Fruit fly (Drosophila melanogaster) whole organism, embryonic: ENCODE data around the gene CRAT.
A peak's percentile ranks its signal among the peaks of the same experiment; 100 is the strongest.

ENCODE experiments used
- Adf1 ChIP-seq: fragments of 200-800 bp; sonication (Bioruptor generic); IDR thresholded peaks from 2 replicates; pipeline ENCODE4 v1.3.6; 2022; ENCODE audit warnings: missing biosample characterization, missing genetic modification characterization
- CG11093 ChIP-seq: fragments of 200-800 bp; sonication (Bioruptor generic); IDR thresholded peaks from 3 replicates; pipeline ENCODE4 v1.3.6; 2022; ENCODE audit warnings: missing biosample characterization, missing genetic modification characterization
- CG12219 ChIP-seq: fragments of 200-800 bp; sonication (Bioruptor generic); optimal IDR thresholded peaks from 3 replicates; lab custom pipeline; 2018; ENCODE audit warnings: missing biosample characterization, mild to moderate bottlenecking, missing genetic modification characterization
- CG12236 ChIP-seq: fragments of 200-800 bp; sonication (Bioruptor generic); optimal IDR thresholded peaks from 2 replicates; lab custom pipeline; 2016; ENCODE audit warnings: missing biosample characterization, missing genetic modification characterization
- CG1233 ChIP-seq: fragments of 200-800 bp; sonication (Bioruptor generic); optimal IDR thresholded peaks from 4 replicates; lab custom pipeline; 2018; ENCODE audit warnings: missing biosample characterization, mild to moderate bottlenecking, missing genetic modification characterization
- CG12744 ChIP-seq: fragments of 200-800 bp; sonication (Bioruptor generic); optimal IDR thresholded peaks from 2 replicates; lab custom pipeline; 2016; ENCODE audit warnings: missing biosample characterization, missing genetic modification characterization
- CG15479 ChIP-seq: fragments of 200-800 bp; sonication (Bioruptor generic); optimal IDR thresholded peaks from 3 replicates; lab custom pipeline; 2019; ENCODE audit warnings: missing biosample characterization, mild to moderate bottlenecking, missing genetic modification characterization, moderate library complexity
- CG16813 ChIP-seq: fragments of 200-800 bp; sonication (Bioruptor generic); IDR thresholded peaks from 3 replicates; pipeline ENCODE4 v1.3.6; 2022; ENCODE audit warnings: missing biosample characterization, missing genetic modification characterization; ENCODE audit not compliant: partially characterized antibody
- CG18619 ChIP-seq: fragments of 200-800 bp; sonication (Bioruptor generic); optimal IDR thresholded peaks from 3 replicates; lab custom pipeline; 2017; ENCODE audit warnings: missing biosample characterization, mild to moderate bottlenecking, missing genetic modification characterization
- CG30431 ChIP-seq: fragments of 200-800 bp; sonication (Bioruptor generic); optimal IDR thresholded peaks from 2 replicates; lab custom pipeline; 2017; ENCODE audit warnings: missing biosample characterization, missing genetic modification characterization
- CG31365 ChIP-seq: fragments of 200-800 bp; sonication (Bioruptor generic); optimal IDR thresholded peaks from 2 replicates; lab custom pipeline; 2018; ENCODE audit warnings: missing biosample characterization, mild to moderate bottlenecking, missing genetic modification characterization
- CG31441 ChIP-seq: fragments of 200-800 bp; sonication (Bioruptor generic); IDR thresholded peaks from 2 replicates; pipeline ENCODE4 v1.3.6; 2022; ENCODE audit warnings: missing biosample characterization, missing genetic modification characterization
- CG3281 ChIP-seq: fragments of 200-800 bp; sonication (Bioruptor generic); optimal IDR thresholded peaks from 3 replicates; lab custom pipeline; 2017; ENCODE audit warnings: missing biosample characterization, mild to moderate bottlenecking, missing genetic modification characterization
- CG3847 ChIP-seq: fragments of 200-800 bp; sonication (Bioruptor generic); IDR thresholded peaks from 2 replicates; pipeline ENCODE4 v1.3.6; 2022; ENCODE audit warnings: missing biosample characterization, missing genetic modification characterization
- CG7372 ChIP-seq: fragments of 200-800 bp; sonication (Bioruptor generic); IDR thresholded peaks from 2 replicates; pipeline ENCODE4 v1.3.6; 2022; ENCODE audit warnings: missing biosample characterization, missing genetic modification characterization
- CG9437 ChIP-seq: fragments of 200-800 bp; sonication (Bioruptor generic); optimal IDR thresholded peaks from 2 replicates; lab custom pipeline; 2018; ENCODE audit warnings: missing biosample characterization, mild to moderate bottlenecking, missing genetic modification characterization
- Dbx ChIP-seq: fragments of 200-800 bp; sonication (Bioruptor generic); IDR thresholded peaks from 3 replicates; pipeline ENCODE4 v1.3.6; 2022; ENCODE audit warnings: missing biosample characterization, missing genetic modification characterization
- Dll ChIP-seq: fragments of 200-800 bp; sonication (Bioruptor generic); IDR thresholded peaks from 4 replicates; pipeline ENCODE4 v1.3.6; 2022; ENCODE audit warnings: missing biosample characterization, missing genetic modification characterization; ENCODE audit not compliant: partially characterized antibody
- Dref ChIP-seq: fragments of 200-800 bp; sonication (Bioruptor generic); IDR thresholded peaks from 2 replicates; pipeline ENCODE4 v1.3.6; 2022; ENCODE audit warnings: missing biosample characterization, missing genetic modification characterization
- Eip74EF ChIP-seq, 2 experiments: fragments of 200-800 bp in 1 of 2; fragments of >200 bp in 1 of 2; sonication (Bioruptor generic) in 1 of 2; optimal IDR thresholded peaks; 2 replicates each; lab custom pipeline; 2017 to 2019; ENCODE audit warnings: missing biosample characterization in 2 of 2, missing genetic modification characterization in 2 of 2, mild to moderate bottlenecking in 1 of 2, moderate library complexity in 1 of 2
- Ets65A ChIP-seq: fragments of 200-800 bp; sonication (Bioruptor generic); peaks from one replicate; lab custom pipeline; 2016; ENCODE audit warnings: missing biosample characterization, missing genetic modification characterization
- Hmr ChIP-seq: fragments of 200-800 bp; sonication (Bioruptor generic); optimal IDR thresholded peaks from 3 replicates; lab custom pipeline; 2017; ENCODE audit warnings: mild to moderate bottlenecking, missing biosample characterization, missing genetic modification reagents, missing genetic modification characterization
- Max ChIP-seq: fragments of 200-800 bp; sonication (Bioruptor generic); optimal IDR thresholded peaks from 2 replicates; lab custom pipeline; 2016; ENCODE audit warnings: missing biosample characterization, mild to moderate bottlenecking, missing genetic modification characterization
- Meics ChIP-seq: fragments of 200-800 bp; sonication (Bioruptor generic); optimal IDR thresholded peaks from 2 replicates; lab custom pipeline; 2017; ENCODE audit warnings: missing biosample characterization, mild to moderate bottlenecking, missing genetic modification characterization
- Neu2 ChIP-seq: fragments of 200-800 bp; sonication (Bioruptor generic); optimal IDR thresholded peaks from 3 replicates; lab custom pipeline; 2016; ENCODE audit warnings: missing biosample characterization, missing genetic modification characterization, borderline replicate concordance
- Sry-δ ChIP-seq: fragments of 200-800 bp; sonication (Bioruptor generic); optimal IDR thresholded peaks from 2 replicates; lab custom pipeline; 2016; ENCODE audit warnings: missing biosample characterization, missing genetic modification characterization
- Vsx1 ChIP-seq: fragments of 200-800 bp; sonication (Bioruptor generic); optimal IDR thresholded peaks from 2 replicates; lab custom pipeline; 2017; ENCODE audit warnings: missing biosample characterization, mild to moderate bottlenecking, missing genetic modification characterization, missing genetic modification reagents
- ab ChIP-seq: fragments of 200-800 bp; sonication (Bioruptor generic); optimal IDR thresholded peaks from 2 replicates; lab custom pipeline; 2016; ENCODE audit warnings: missing biosample characterization, missing genetic modification characterization
- az2 ChIP-seq: fragments of 200-800 bp; sonication (Bioruptor generic); optimal IDR thresholded peaks from 3 replicates; lab custom pipeline; 2016; ENCODE audit warnings: missing biosample characterization, missing genetic modification characterization
- bbx ChIP-seq: fragments of 200-800 bp; sonication (Bioruptor generic); IDR thresholded peaks from 2 replicates; pipeline ENCODE4 v1.3.6; 2022; ENCODE audit warnings: missing biosample characterization, missing genetic modification characterization; ENCODE audit not compliant: partially characterized antibody
- bcd ChIP-seq: fragments of 200-800 bp; sonication (Bioruptor generic); optimal IDR thresholded peaks from 2 replicates; lab custom pipeline; 2017; ENCODE audit warnings: missing biosample characterization, mild to moderate bottlenecking, missing genetic modification characterization
- emc ChIP-seq: fragments of 200-800 bp; sonication (Bioruptor generic); optimal IDR thresholded peaks from 2 replicates; lab custom pipeline; 2016; ENCODE audit warnings: missing biosample characterization, missing genetic modification characterization
- ems ChIP-seq: fragments of 200-800 bp; sonication (Bioruptor generic); optimal IDR thresholded peaks from 3 replicates; lab custom pipeline; 2016; ENCODE audit warnings: missing biosample characterization, missing genetic modification characterization
- fd102C ChIP-seq: fragments of 200-800 bp; sonication (Bioruptor generic); optimal IDR thresholded peaks from 2 replicates; lab custom pipeline; 2018; ENCODE audit warnings: missing biosample characterization, mild to moderate bottlenecking, missing genetic modification characterization, moderate library complexity
- gcm2 ChIP-seq: fragments of 200-800 bp; sonication (Bioruptor generic); optimal IDR thresholded peaks from 2 replicates; lab custom pipeline; 2016; ENCODE audit warnings: missing biosample characterization, missing genetic modification characterization
- gem ChIP-seq: fragments of 200-800 bp; sonication (Bioruptor generic); optimal IDR thresholded peaks from 2 replicates; lab custom pipeline; 2019; ENCODE audit warnings: missing biosample characterization, mild to moderate bottlenecking, missing genetic modification characterization, moderate library complexity
- maf-S ChIP-seq: fragments of 200-800 bp; sonication (Bioruptor generic); optimal IDR thresholded peaks from 2 replicates; lab custom pipeline; 2016; ENCODE audit warnings: missing biosample characterization, missing genetic modification characterization
- mld ChIP-seq: fragments of 200-800 bp; sonication (Bioruptor generic); IDR thresholded peaks from 3 replicates; pipeline ENCODE4 v1.3.6; 2022; ENCODE audit warnings: missing biosample characterization, missing genetic modification characterization; ENCODE audit not compliant: partially characterized antibody
- nerfin-1 ChIP-seq: fragments of 200-800 bp; sonication (Bioruptor generic); optimal IDR thresholded peaks from 3 replicates; lab custom pipeline; 2019; ENCODE audit warnings: missing biosample characterization, mild to moderate bottlenecking, missing genetic modification characterization, moderate library complexity
- sens ChIP-seq: fragments of 200-800 bp; sonication (Bioruptor generic); peaks from one replicate; lab custom pipeline; 2016; ENCODE audit warnings: missing biosample characterization, missing genetic modification characterization
- sima ChIP-seq: fragments of 200-800 bp; sonication (Bioruptor generic); optimal IDR thresholded peaks from 2 replicates; lab custom pipeline; 2016; ENCODE audit warnings: missing biosample characterization, missing genetic modification characterization
- stwl ChIP-seq: fragments of 200-800 bp; sonication (Bioruptor generic); optimal IDR thresholded peaks from 3 replicates; lab custom pipeline; 2018; ENCODE audit warnings: missing biosample characterization, mild to moderate bottlenecking, missing genetic modification characterization, moderate library complexity
- sug ChIP-seq: fragments of 200-800 bp; optimal IDR thresholded peaks from 2 replicates; lab custom pipeline; 2019; ENCODE audit warnings: missing biosample characterization, mild to moderate bottlenecking, missing genetic modification characterization, moderate library complexity
- tio ChIP-seq: fragments of 200-800 bp; sonication (Bioruptor generic); optimal IDR thresholded peaks from 2 replicates; lab custom pipeline; 2017; ENCODE audit warnings: missing biosample characterization, missing genetic modification characterization, inconsistent platforms
- vfl ChIP-seq: fragments of 200-800 bp; sonication (Bioruptor generic); optimal IDR thresholded peaks from 2 replicates; lab custom pipeline; 2016; ENCODE audit warnings: missing biosample characterization, missing genetic modification characterization
- yki ChIP-seq: fragments of >200 bp; optimal IDR thresholded peaks from 3 replicates; lab custom pipeline; 2018

CRAT gene

DNA sequence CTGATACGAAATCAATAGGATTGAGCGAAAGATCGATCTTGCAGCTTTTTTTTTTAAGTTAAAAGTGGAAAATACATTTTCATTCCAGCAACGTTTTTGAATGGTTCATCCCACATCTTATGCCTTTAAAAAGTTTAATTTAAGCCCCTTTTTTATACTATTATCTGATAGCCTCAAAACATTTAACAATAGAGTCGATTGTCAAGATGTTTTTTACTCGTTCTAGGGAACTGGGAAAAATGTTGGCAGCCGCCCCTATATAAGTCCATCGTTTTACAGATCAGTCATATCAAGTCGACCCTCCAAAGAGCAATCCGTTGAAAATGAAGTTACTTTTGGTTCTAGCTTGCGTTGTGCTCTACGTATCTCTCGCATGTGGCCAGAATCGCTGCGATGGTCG, 1.7 kb upstream of the CRAT start, which contains the start of gene CG42537:
Gene CG42537 (plus strand): TSS at position 301 of the 400 bp plus-strand sequence.
- TF ChIP-seq Vsx1 (GFP tag; lab: Kevin White, UChicago) = no peak
- no peak for TF ChIP-seq Eip74EF (GFP tag; optimal IDR thresholded peaks at IDR 0.05; lab: Kevin White, UChicago)
- peak; percentile 53 for TF ChIP-seq sens (GFP tag; lab: Kevin White, UChicago)
- TF ChIP-seq CG18619 (GFP tag; lab: Kevin White, UChicago) = no peak

DNA sequence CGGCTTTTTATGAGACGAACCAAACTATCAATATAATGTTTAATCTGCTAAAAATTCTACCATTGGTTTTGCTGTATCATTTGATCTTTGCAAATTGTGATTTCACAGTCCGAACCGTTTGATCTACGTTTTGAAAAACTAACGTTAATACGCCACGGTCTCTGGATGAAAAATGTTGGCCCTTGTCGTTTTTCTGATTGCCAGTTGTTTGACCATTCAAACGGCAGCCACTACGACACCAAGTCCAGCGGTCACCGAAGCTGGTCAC, 1.6 kb downstream of the CRAT start, which contains the start of gene CG42564:
Gene CG42564 (plus strand): TSS at position 169 of the 268 bp plus-strand sequence.
- TF ChIP-seq Dbx (GFP tag; lab: Robert Waterston, UW) = no peak
- TF ChIP-seq Ets65A (GFP tag; lab: Kevin White, UChicago) = peak; percentile 47
- no peak for TF ChIP-seq ems (GFP tag; lab: Kevin White, UChicago)
- TF ChIP-seq fd102C (GFP tag; lab: Kevin White, UChicago) = no peak
- peak; percentile 75 for TF ChIP-seq Meics (GFP tag; lab: Kevin White, UChicago)
- TF ChIP-seq sens (GFP tag; lab: Kevin White, UChicago) = peak; percentile 7
- TF ChIP-seq Neu2 (GFP tag; lab: Kevin White, UChicago) = no peak
- TF ChIP-seq Dll (GFP tag; lab: Robert Waterston, UW) = no peak
- no peak for TF ChIP-seq CG1233
- no peak for TF ChIP-seq CG9437 (GFP tag; lab: Kevin White, UChicago)
- no peak for TF ChIP-seq gcm2 (GFP tag; lab: Kevin White, UChicago)
- peak; percentile 2 for TF ChIP-seq Sry-δ (GFP tag; lab: Kevin White, UChicago)
- no peak for TF ChIP-seq CG7372 (GFP tag; lab: Robert Waterston, UW)
- no peak for TF ChIP-seq yki (lab: Kevin White, UChicago)

DNA sequence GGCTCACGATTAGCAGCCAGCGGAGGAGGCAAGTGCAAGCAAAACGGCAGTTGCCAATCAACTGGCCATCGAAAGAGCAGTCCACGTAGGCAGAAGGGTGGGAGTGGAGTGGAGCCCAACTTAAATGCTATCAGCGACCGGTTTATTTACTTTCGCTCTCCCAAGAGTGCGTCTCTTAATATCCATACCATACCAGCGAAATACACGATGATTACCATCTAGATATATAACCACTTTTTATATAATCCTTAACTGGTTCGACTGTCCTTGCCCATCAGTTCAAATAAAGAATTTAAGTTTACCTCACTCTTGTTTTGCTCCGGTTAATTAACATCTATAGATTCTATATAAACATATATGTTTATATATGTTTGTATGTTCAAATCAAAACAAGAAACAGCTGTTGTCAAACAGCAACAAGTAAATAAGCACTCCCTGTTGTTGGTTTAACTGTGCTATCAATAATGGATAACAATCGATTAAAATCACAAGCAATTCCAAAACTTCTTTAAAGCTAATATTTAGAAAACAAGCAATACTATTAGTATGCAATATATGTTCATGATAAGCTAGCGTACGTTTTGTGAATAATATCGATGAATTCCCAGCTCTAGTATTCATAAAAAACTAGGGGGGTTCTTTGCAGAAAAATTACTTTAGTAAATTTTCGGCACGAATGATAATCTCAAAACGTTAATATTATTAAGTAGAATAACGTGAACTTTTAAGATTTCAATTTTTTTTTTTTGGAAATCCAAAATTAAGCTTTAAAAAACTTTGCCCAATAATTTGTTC, 2.1 kb downstream of the CRAT start:
- peak; percentile 22 for TF ChIP-seq stwl (tag; lab: Kevin White, UChicago)
- TF ChIP-seq CG31441 = peak; percentile 27; the same call in 1 of the 2 replicates
- no peak for TF ChIP-seq vfl (GFP tag; lab: Kevin White, UChicago)
- TF ChIP-seq Max (GFP tag; lab: Kevin White, UChicago) = peak; percentile 71
- TF ChIP-seq emc (GFP tag; lab: Kevin White, UChicago) = no peak
- TF ChIP-seq CG15479 (GFP tag; lab: Kevin White, UChicago) = no peak
- peak; percentile 16 for TF ChIP-seq nerfin-1 (tag; lab: Kevin White, UChicago)
- TF ChIP-seq tio (GFP tag; lab: Kevin White, UChicago) = no peak
- TF ChIP-seq CG12219 = peak; percentile 6
- peak; percentile 78 for TF ChIP-seq Hmr (GFP tag; lab: Kevin White, UChicago)
- TF ChIP-seq CG16813 = no peak
- no peak for TF ChIP-seq CG12236 (GFP tag; lab: Kevin White, UChicago)
- no peak for TF ChIP-seq maf-S
- no peak for TF ChIP-seq sima (GFP tag; lab: Kevin White, UChicago)
- TF ChIP-seq bbx = 0 out of 2 replicates have a peak, but pooled peaks have one; percentile 9
- TF ChIP-seq az2 = no peak
- peak; percentile 68 for TF ChIP-seq gem (tag; lab: Kevin White, UChicago)
- TF ChIP-seq ab = no peak
- TF ChIP-seq CG31365 (tag; lab: Kevin White, UChicago) = peak; percentile 4
- TF ChIP-seq CG11093 (GFP tag; lab: Robert Waterston, UW) = no peak
- TF ChIP-seq CG30431 = no peak
- no peak for TF ChIP-seq bcd (GFP tag; lab: Kevin White, UChicago)
- peak; percentile 57 for TF ChIP-seq Dref (GFP tag; lab: Robert Waterston, UW)
- peak; percentile 8; the same call in 1 of the 2 replicates for TF ChIP-seq CG3847 (GFP tag; lab: Robert Waterston, UW)
- TF ChIP-seq CG3281 (GFP tag; lab: Kevin White, UChicago) = peak; percentile 63
- no peak for TF ChIP-seq mld
- peak; percentile 43 for TF ChIP-seq Adf1 (GFP tag; lab: Robert Waterston, UW)
- peak; percentile 51 for TF ChIP-seq sug (tag; lab: Kevin White, UChicago)
- peak; percentile 72 for TF ChIP-seq CG12744 (GFP tag; lab: Kevin White, UChicago)
